Fruit fly (Drosophila melanogaster): ENCODE measurements around the gene Sap47.

- TF ChIP-seq CG7786 (GFP tag; optimal IDR thresholded peaks at IDR 0.05) (no peak), ssp (GFP tag; IDR thresholded peaks at IDR 0.05) (no peak), gro (GFP tag; optimal IDR thresholded peaks at IDR 0.05) (no peak), shn (GFP tag; optimal IDR thresholded peaks at IDR 0.05) (no peak), CG31365 (tag; optimal IDR thresholded peaks at IDR 0.05) (no peak), Hr78 (GFP tag; optimal IDR thresholded peaks at IDR 0.05) (no peak), D19A (tag; optimal IDR thresholded peaks at IDR 0.05) (peak; percentile 36), CG15696 (tag; optimal IDR thresholded peaks at IDR 0.05) (no peak), exex (tag; optimal IDR thresholded peaks at IDR 0.05) (no peak)
Observed at dm6 chr3R:15922622-15923574, 12.0 kb upstream of the Sap47 start.

Data from whole organism, embryonic.